Worm (Caenorhabditis elegans) whole organism, young adult: ENCODE data around the gene spp-9.

Experiments used
- C06A6.2 ChIP-seq: fragments of 200-800 bp; sonication (Bioruptor generic); conservative IDR thresholded peaks from 2 replicates; pipeline ENCODE4 v1.3.6; 2022; ENCODE audit warnings: missing genetic modification characterization, missing compliant biosample characterization
- D2030.7 ChIP-seq: fragments of 200-800 bp; sonication (Bioruptor generic); IDR thresholded peaks from 2 replicates; pipeline ENCODE4 v1.3.6; 2022; ENCODE audit warnings: missing genetic modification reagents, missing genetic modification characterization, missing compliant biosample characterization
- F10E7.11 ChIP-seq: sonication (generic microtip); optimal IDR thresholded peaks from 2 replicates; lab custom pipeline; 2017; ENCODE audit warnings: mild to moderate bottlenecking, missing genetic modification characterization, moderate library complexity, missing compliant biosample characterization
- F33H1.4 ChIP-seq: fragments of 200-800 bp; sonication (Bioruptor generic); IDR thresholded peaks from 2 replicates; pipeline ENCODE4 v1.3.6; 2022; ENCODE audit warnings: missing genetic modification reagents, missing genetic modification characterization, missing compliant biosample characterization
- K12H6.12 ChIP-seq: fragments of 200-800 bp; sonication (Bioruptor generic); optimal IDR thresholded peaks from 2 replicates; lab custom pipeline; 2018; ENCODE audit warnings: mild to moderate bottlenecking, missing genetic modification characterization, missing compliant biosample characterization
- Y53G8AR.9 ChIP-seq: fragments of 200-800 bp; sonication (Bioruptor generic); conservative IDR thresholded peaks from 2 replicates; pipeline ENCODE4 v1.3.6; 2022; ENCODE audit warnings: missing genetic modification reagents, missing genetic modification characterization, missing compliant biosample characterization
- atf-7 ChIP-seq: sonication (generic microtip); optimal IDR thresholded peaks from 2 replicates; lab custom pipeline; 2017; ENCODE audit warnings: mild to moderate bottlenecking, missing genetic modification characterization, missing compliant biosample characterization
- attf-3 ChIP-seq: fragments of 200-800 bp; sonication (Bioruptor generic); conservative IDR thresholded peaks from 2 replicates; pipeline ENCODE4 v1.3.6; 2022; ENCODE audit warnings: missing genetic modification reagents, missing genetic modification characterization, missing compliant biosample characterization
- attf-5 ChIP-seq: fragments of 200-800 bp; sonication (Bioruptor generic); optimal IDR thresholded peaks from 2 replicates; lab custom pipeline; 2018; ENCODE audit warnings: mild to moderate bottlenecking, missing genetic modification characterization, missing compliant biosample characterization
- attf-6 ChIP-seq: fragments of 200-800 bp; sonication (Bioruptor generic); IDR thresholded peaks from 2 replicates; pipeline ENCODE4 v1.3.6; 2022; ENCODE audit warnings: missing genetic modification reagents, missing genetic modification characterization, missing compliant biosample characterization
- cebp-1 ChIP-seq, 2 experiments: fragments of 200-800 bp in 1 of 2; sonication (Bioruptor generic) in 1 of 2; sonication (generic microtip) in 1 of 2; IDR thresholded peaks in 1 of 2; optimal IDR thresholded peaks in 1 of 2; 2 replicates each; pipeline versions ENCODE4 v1.3.6 to Lab custom; 2017 to 2022; ENCODE audit warnings: missing compliant biosample characterization in 2 of 2, missing genetic modification characterization in 2 of 2, mild to moderate bottlenecking in 1 of 2, missing genetic modification reagents in 1 of 2, moderate library complexity in 1 of 2
- ceh-27 ChIP-seq: fragments of 200-800 bp; sonication (Bioruptor generic); optimal IDR thresholded peaks from 2 replicates; lab custom pipeline; 2018; ENCODE audit warnings: mild to moderate bottlenecking, missing genetic modification characterization, moderate library complexity, missing compliant biosample characterization
- ceh-91 ChIP-seq: fragments of 200-800 bp; sonication (Bioruptor generic); IDR thresholded peaks from 2 replicates; pipeline ENCODE4 v1.3.6; 2022; ENCODE audit warnings: missing genetic modification reagents, missing genetic modification characterization, missing compliant biosample characterization
- dox-1 ChIP-seq: fragments of 200-800 bp; sonication (Bioruptor generic); IDR thresholded peaks from 2 replicates; pipeline ENCODE4 v1.3.6; 2022; ENCODE audit warnings: missing genetic modification reagents, missing genetic modification characterization, missing compliant biosample characterization
- efl-1 ChIP-seq: fragments of 150-350 bp; optimal IDR thresholded peaks from 2 replicates; lab custom pipeline; 2014; ENCODE audit warnings: missing biosample characterization, missing genetic modification reagents, missing genetic modification characterization
- egl-18 ChIP-seq: fragments of 200-800 bp; sonication (Bioruptor generic); IDR thresholded peaks from 2 replicates; pipeline ENCODE4 v1.3.6; 2022; ENCODE audit warnings: missing genetic modification reagents, missing genetic modification characterization, missing compliant biosample characterization
- egl-44 ChIP-seq: fragments of 200-800 bp; sonication (Bioruptor generic); IDR thresholded peaks from 2 replicates; pipeline ENCODE4 v1.3.6; 2022; ENCODE audit warnings: missing genetic modification reagents, missing genetic modification characterization, missing compliant biosample characterization
- egrh-3 ChIP-seq: fragments of 200-800 bp; sonication (Bioruptor generic); IDR thresholded peaks from 2 replicates; pipeline ENCODE4 v1.3.6; 2022; ENCODE audit warnings: missing genetic modification reagents, missing genetic modification characterization, missing compliant biosample characterization
- ekl-4 ChIP-seq: fragments of 200-800 bp; sonication (Bioruptor generic); IDR thresholded peaks from 2 replicates; pipeline ENCODE4 v1.3.6; 2022; ENCODE audit warnings: missing genetic modification reagents, missing genetic modification characterization, missing compliant biosample characterization
- ets-4 ChIP-seq: fragments of 200-800 bp; sonication (Bioruptor generic); optimal IDR thresholded peaks from 2 replicates; lab custom pipeline; 2018; ENCODE audit warnings: mild to moderate bottlenecking, missing genetic modification characterization, missing compliant biosample characterization
- fkh-3 ChIP-seq: sonication (generic microtip); optimal IDR thresholded peaks from 2 replicates; lab custom pipeline; 2016; ENCODE audit warnings: mild to moderate bottlenecking, missing genetic modification characterization, missing compliant biosample characterization
- hmg-1.2 ChIP-seq: fragments of 200-800 bp; sonication (Bioruptor generic); IDR thresholded peaks from 2 replicates; pipeline ENCODE4 v1.3.6; 2022; ENCODE audit warnings: missing genetic modification reagents, missing genetic modification characterization, missing compliant biosample characterization
- let-526 ChIP-seq: fragments of 200-800 bp; sonication (Bioruptor generic); IDR thresholded peaks from 2 replicates; pipeline ENCODE4 v1.3.6; 2022; ENCODE audit warnings: missing genetic modification reagents, missing genetic modification characterization, missing compliant biosample characterization
- let-607 ChIP-seq, 2 experiments: fragments of 200-800 bp in 1 of 2; sonication (Bioruptor generic) in 1 of 2; sonication (generic microtip) in 1 of 2; optimal IDR thresholded peaks; 2 replicates each; lab custom pipeline; 2016 to 2018; ENCODE audit warnings: mild to moderate bottlenecking in 2 of 2, missing compliant biosample characterization in 2 of 2, missing genetic modification characterization in 2 of 2, moderate library complexity in 2 of 2, missing genotype in 1 of 2
- lin-35 ChIP-seq, 3 experiments: fragments of 150-350 bp in 2 of 3; sonication (generic microtip) in 1 of 3; optimal IDR thresholded peaks; 2 replicates each; lab custom pipeline; 2014 to 2018; ENCODE audit warnings: missing biosample characterization in 3 of 3, missing genetic modification characterization in 3 of 3, missing genetic modification reagents in 3 of 3
- lin-54 ChIP-seq: fragments of 200-800 bp; sonication (Bioruptor generic); optimal IDR thresholded peaks from 2 replicates; lab custom pipeline; 2018; ENCODE audit warnings: mild to moderate bottlenecking, missing genetic modification characterization, missing compliant biosample characterization
- lsl-1 ChIP-seq: fragments of 200-800 bp; sonication (Bioruptor generic); optimal IDR thresholded peaks from 2 replicates; lab custom pipeline; 2018; ENCODE audit warnings: mild to moderate bottlenecking, missing genetic modification characterization, moderate library complexity, missing compliant biosample characterization
- lsy-27 ChIP-seq: sonication (generic microtip); optimal IDR thresholded peaks from 2 replicates; lab custom pipeline; 2017; ENCODE audit warnings: missing genetic modification characterization, mild to moderate bottlenecking, missing compliant biosample characterization, antibody characterized with exemption, missing genotype, borderline replicate concordance; ENCODE audit not compliant: insufficient read depth
- madf-10 ChIP-seq: sonication (generic microtip); optimal IDR thresholded peaks from 2 replicates; lab custom pipeline; 2016; ENCODE audit warnings: mild to moderate bottlenecking, missing genetic modification characterization, missing compliant biosample characterization
- mes-4 ChIP-seq: sonication (generic microtip); optimal IDR thresholded peaks from 2 replicates; lab custom pipeline; 2016; ENCODE audit warnings: missing genotype, missing genetic modification characterization, missing compliant biosample characterization
- nhr-27 ChIP-seq: fragments of 200-800 bp; sonication (Bioruptor generic); optimal IDR thresholded peaks from 2 replicates; lab custom pipeline; 2018; ENCODE audit warnings: mild to moderate bottlenecking, missing genetic modification characterization, moderate library complexity, missing compliant biosample characterization
- nhr-80 ChIP-seq: sonication (generic microtip); optimal IDR thresholded peaks from 2 replicates; lab custom pipeline; 2016; ENCODE audit warnings: missing genetic modification characterization, missing compliant biosample characterization
- nhr-90 ChIP-seq: sonication (generic microtip); optimal IDR thresholded peaks from 2 replicates; lab custom pipeline; 2016; ENCODE audit warnings: missing genotype, mild to moderate bottlenecking, missing genetic modification characterization, missing compliant biosample characterization
- pbrm-1 ChIP-seq: fragments of 200-800 bp; sonication (Bioruptor generic); IDR thresholded peaks from 2 replicates; pipeline ENCODE4 v1.3.6; 2022; ENCODE audit warnings: missing genetic modification reagents, missing genetic modification characterization, missing compliant biosample characterization
- pha-4 ChIP-seq: fragments of 150-350 bp; sonication (generic microtip); optimal IDR thresholded peaks from 2 replicates; lab custom pipeline; 2014; ENCODE audit warnings: missing biosample characterization, missing genetic modification reagents, missing genetic modification characterization
- rcor-1 ChIP-seq: fragments of 200-800 bp; sonication (Bioruptor generic); IDR thresholded peaks from 2 replicates; pipeline ENCODE4 v1.3.6; 2022; ENCODE audit warnings: missing genetic modification reagents, missing genetic modification characterization, missing compliant biosample characterization
- rec-8 ChIP-seq, 2 experiments: sonication (generic microtip); optimal IDR thresholded peaks; 2 replicates each; lab custom pipeline; 2016; ENCODE audit warnings: mild to moderate bottlenecking in 2 of 2, missing genetic modification characterization in 2 of 2, missing genetic modification reagents in 2 of 2, missing genotype in 2 of 2, missing biosample characterization in 1 of 2, missing compliant biosample characterization in 1 of 2, moderate library complexity in 1 of 2
- sea-2 ChIP-seq: fragments of 200-800 bp; sonication (Bioruptor generic); IDR thresholded peaks from 2 replicates; pipeline ENCODE4 v1.3.6; 2022; ENCODE audit warnings: missing genetic modification characterization, missing compliant biosample characterization
- sptf-2 ChIP-seq: fragments of 200-800 bp; sonication (Bioruptor generic); optimal IDR thresholded peaks from 2 replicates; lab custom pipeline; 2018; ENCODE audit warnings: mild to moderate bottlenecking, missing genetic modification characterization, missing compliant biosample characterization
- tlf-1 ChIP-seq: fragments of 200-800 bp; sonication (Bioruptor generic); optimal IDR thresholded peaks from 2 replicates; lab custom pipeline; 2018; ENCODE audit warnings: mild to moderate bottlenecking, missing genetic modification characterization, missing compliant biosample characterization
- unc-130 ChIP-seq: sonication (generic microtip); optimal IDR thresholded peaks from 2 replicates; lab custom pipeline; 2016; ENCODE audit warnings: missing genetic modification reagents, missing genetic modification characterization, missing compliant biosample characterization
- unc-62 ChIP-seq: fragments of 150-350 bp; optimal IDR thresholded peaks from 2 replicates; lab custom pipeline; 2014; ENCODE audit warnings: missing biosample characterization, missing genetic modification reagents, missing genetic modification characterization
- zfh-2 ChIP-seq: fragments of 200-800 bp; sonication (Bioruptor generic); conservative IDR thresholded peaks from 2 replicates; pipeline ENCODE4 v1.3.6; 2022; ENCODE audit warnings: missing genetic modification reagents, missing genetic modification characterization, missing compliant biosample characterization
- ztf-18 ChIP-seq: sonication (generic microtip); optimal IDR thresholded peaks from 2 replicates; lab custom pipeline; 2016; ENCODE audit warnings: missing genotype, mild to moderate bottlenecking, missing genetic modification characterization, missing compliant biosample characterization
- ztf-22 ChIP-seq: fragments of 200-800 bp; sonication (Bioruptor generic); optimal IDR thresholded peaks from 2 replicates; lab custom pipeline; 2018; ENCODE audit warnings: mild to moderate bottlenecking, missing genetic modification characterization, moderate library complexity, missing compliant biosample characterization
- ztf-28 ChIP-seq: fragments of 200-800 bp; sonication (Bioruptor generic); IDR thresholded peaks from 2 replicates; pipeline ENCODE4 v1.3.6; 2022; ENCODE audit warnings: missing genetic modification reagents, missing genetic modification characterization, missing compliant biosample characterization

spp-9 gene

ce11 chrX:11515381-11515780, 27.8 kb downstream of the spp-9 start:
- TF ChIP-seq attf-6 (GFP tag; lab: Robert Waterston, UW) (no peak), lin-35 (GFP tag; optimal IDR thresholded peaks at IDR 0.05; lab: Kevin White, UChicago) (no peak), mes-4 (no peak), K12H6.12 (tag; lab: Kevin White, UChicago) (no peak), efl-1 (GFP tag; lab: Kevin White, UChicago) (no peak), pbrm-1 (no peak), C06A6.2 (no peak), nhr-27 (tag; lab: Kevin White, UChicago) (no peak), rcor-1 (GFP tag; lab: Robert Waterston, UW) (no peak), attf-5 (no peak), ekl-4 (GFP tag; lab: Robert Waterston, UW) (no peak), sea-2 (GFP tag; lab: Robert Waterston, UW) (no peak), atf-7 (tag; lab: Kevin White, UChicago) (peak; percentile 88), ztf-28 (GFP tag; lab: Robert Waterston, UW) (no peak), madf-10 (tag; lab: Kevin White, UChicago) (peak; percentile 2), unc-130 (GFP tag; lab: Kevin White, UChicago) (no peak), tlf-1 (no peak), let-526 (GFP tag; lab: Robert Waterston, UW) (no peak), hmg-1.2 (GFP tag; lab: Robert Waterston, UW) (no peak), zfh-2 (GFP tag; lab: Robert Waterston, UW) (0 out of 2 replicates have a peak, but pooled peaks have one; percentile 13), nhr-80 (tag; lab: Kevin White, UChicago) (peak; percentile 99), pha-4 (tag; lab: Kevin White, UChicago) (peak; percentile 75), ets-4 (GFP tag; lab: Kevin White, UChicago) (peak; percentile 96), egl-44 (GFP tag; lab: Robert Waterston, UW) (peak; percentile 69; the same call in 1 of the 2 replicates), F10E7.11 (tag; lab: Kevin White, UChicago) (no peak), D2030.7 (GFP tag; lab: Robert Waterston, UW) (no peak), unc-62 (GFP tag; lab: Kevin White, UChicago) (peak; percentile 60), lsl-1 (GFP tag; lab: Kevin White, UChicago) (no peak), rec-8 (tag; optimal IDR thresholded peaks at IDR 0.05; lab: Kevin White, UChicago) (no peak), cebp-1 (GFP tag; IDR thresholded peaks at IDR 0.05; lab: Robert Waterston, UW) (no peak), cebp-1 (tag; optimal IDR thresholded peaks at IDR 0.05; lab: Kevin White, UChicago) (peak; percentile 50), fkh-3 (tag; lab: Kevin White, UChicago) (no peak), lin-54 (GFP tag; lab: Kevin White, UChicago) (no peak), attf-3 (GFP tag; lab: Robert Waterston, UW) (no peak), lsy-27 (tag; lab: Kevin White, UChicago) (no peak), egrh-3 (GFP tag; lab: Robert Waterston, UW) (no peak), ztf-18 (tag; lab: Kevin White, UChicago) (no peak), F33H1.4 (GFP tag; lab: Robert Waterston, UW) (no peak), ceh-27 (GFP tag; lab: Kevin White, UChicago) (no peak), sptf-2 (no peak), nhr-90 (peak; percentile 75), ceh-91 (GFP tag; lab: Robert Waterston, UW) (no peak), let-607 (tag; optimal IDR thresholded peaks at IDR 0.05; lab: Kevin White, UChicago) (peak; percentile 90), ztf-22 (GFP tag; lab: Kevin White, UChicago) (peak; percentile 18), egl-18 (GFP tag; lab: Robert Waterston, UW) (no peak), Y53G8AR.9 (GFP tag; lab: Robert Waterston, UW) (peak; percentile 44; the same call in 1 of the 2 replicates), dox-1 (GFP tag; lab: Robert Waterston, UW) (peak; percentile 73)
